Worm (Caenorhabditis elegans): Measurements from ENCODE around the gene pax-1.

ce11 chrV:8178279-8178678, 46.5 kb upstream of the pax-1 start:
- TF ChIP-seq gmeb-1 (tag; optimal IDR thresholded peaks at IDR 0.05) (no peak), ceh-82 (tag; optimal IDR thresholded peaks at IDR 0.05) (no peak), egl-27 (tag; optimal IDR thresholded peaks at IDR 0.05) (no peak), ztf-11 (tag; optimal IDR thresholded peaks at IDR 0.05) (no peak)

Data from whole organism, L2 larva.